Worm (Caenorhabditis elegans) whole organism, late embryonic: ENCODE measurements around the gene cki-1.

Source experiments
- hlh-6 ChIP-seq: sonication (generic microtip); optimal IDR thresholded peaks from 2 replicates; lab custom pipeline; 2016; ENCODE audit warnings: missing genotype, missing genetic modification characterization, missing compliant biosample characterization
- lim-6 ChIP-seq: sonication (generic microtip); optimal IDR thresholded peaks from 2 replicates; lab custom pipeline; 2016; ENCODE audit warnings: missing genetic modification characterization, missing compliant biosample characterization
- nfya-1 ChIP-seq: sonication (generic microtip); optimal IDR thresholded peaks from 2 replicates; lab custom pipeline; 2017; ENCODE audit warnings: missing genetic modification characterization, mild to moderate bottlenecking, missing compliant biosample characterization, antibody characterized with exemption, moderate library complexity
- sox-4 ChIP-seq: sonication (generic microtip); optimal IDR thresholded peaks from 2 replicates; lab custom pipeline; 2017; ENCODE audit warnings: mild to moderate bottlenecking, missing genetic modification characterization, inconsistent platforms, missing compliant biosample characterization
- tbx-2 ChIP-seq: sonication (generic microtip); optimal IDR thresholded peaks from 2 replicates; lab custom pipeline; 2016; ENCODE audit warnings: missing genetic modification characterization, missing compliant biosample characterization

- TF ChIP-seq hlh-6 (tag; lab: Kevin White, UChicago): no peak
- TF ChIP-seq nfya-1 (tag; lab: Kevin White, UChicago): no peak
- TF ChIP-seq lim-6 (tag; lab: Kevin White, UChicago): no peak
- no peak for TF ChIP-seq tbx-2 (tag; lab: Kevin White, UChicago)
- no peak for TF ChIP-seq sox-4 (tag; lab: Kevin White, UChicago)
These were observed 34.3 kb upstream of the cki-1 start for ce11 chrII:7776715-7777114.
